Fruit fly (Drosophila melanogaster) whole organism, adult: ENCODE data around the gene Plp.

Source experiments
- Mnt ChIP-seq: fragments of 200-800 bp; sonication (Bioruptor generic); optimal IDR thresholded peaks from 2 replicates; lab custom pipeline; 2016; ENCODE audit warnings: missing biosample characterization, mild to moderate bottlenecking, missing genetic modification characterization
- cic ChIP-seq: fragments of 200-800 bp; sonication (Bioruptor generic); optimal IDR thresholded peaks from 2 replicates; lab custom pipeline; 2017; ENCODE audit warnings: missing biosample characterization, mild to moderate bottlenecking, missing genetic modification characterization, moderate library complexity
- kay ChIP-seq: fragments of 200-800 bp; sonication (Bioruptor generic); peaks from one replicate; lab custom pipeline; 2016; ENCODE audit warnings: missing biosample characterization, missing genetic modification characterization, borderline replicate concordance
- ovo ChIP-seq: fragments of 200-800 bp; sonication (Bioruptor generic); optimal IDR thresholded peaks from 2 replicates; lab custom pipeline; 2016; ENCODE audit warnings: missing biosample characterization, missing genetic modification characterization
- tj ChIP-seq: fragments of 200-800 bp; sonication (Bioruptor generic); optimal IDR thresholded peaks from 3 replicates; lab custom pipeline; 2017; ENCODE audit warnings: missing biosample characterization, mild to moderate bottlenecking, missing genetic modification characterization, moderate library complexity
- toe ChIP-seq: fragments of 200-800 bp; sonication (Bioruptor generic); optimal IDR thresholded peaks from 2 replicates; lab custom pipeline; 2016; ENCODE audit warnings: missing biosample characterization, missing genetic modification characterization

- TF ChIP-seq cic, result no peak
- TF ChIP-seq toe, result no peak
- TF ChIP-seq Mnt (GFP tag; lab: Kevin White, UChicago), result no peak
- no peak for TF ChIP-seq kay (GFP tag; lab: Kevin White, UChicago)
- TF ChIP-seq ovo (GFP tag; lab: Kevin White, UChicago), result peak; percentile 52
- TF ChIP-seq tj (GFP tag; lab: Kevin White, UChicago), result peak; percentile 94
Observed at dm6 chr3L:15105566-15106207, 11.2 kb upstream of the Plp start, which contains the start of gene CG45071.
